Worm (Caenorhabditis elegans) whole organism, young adult: Measurements from ENCODE around the gene F31F4.1.

Source experiments
- B0019.2 ChIP-seq: fragments of 200-800 bp; sonication (Bioruptor generic); conservative IDR thresholded peaks from 2 replicates; pipeline ENCODE4 v1.3.6; 2022; ENCODE audit warnings: missing genetic modification reagents, missing genetic modification characterization, missing compliant biosample characterization
- B0035.1 ChIP-seq: sonication (generic microtip); optimal IDR thresholded peaks from 2 replicates; lab custom pipeline; 2016; ENCODE audit warnings: missing genetic modification characterization, mild to moderate bottlenecking, missing compliant biosample characterization, missing genotype, missing genetic modification reagents
- C17E4.6 ChIP-seq: fragments of 200-800 bp; sonication (Bioruptor generic); IDR thresholded peaks from 2 replicates; pipeline ENCODE4 v1.3.6; 2022; ENCODE audit warnings: missing genetic modification reagents, missing genetic modification characterization, missing compliant biosample characterization
- D2030.7 ChIP-seq: fragments of 200-800 bp; sonication (Bioruptor generic); IDR thresholded peaks from 2 replicates; pipeline ENCODE4 v1.3.6; 2022; ENCODE audit warnings: missing genetic modification reagents, missing genetic modification characterization, missing compliant biosample characterization
- F10E7.11 ChIP-seq: sonication (generic microtip); optimal IDR thresholded peaks from 2 replicates; lab custom pipeline; 2017; ENCODE audit warnings: mild to moderate bottlenecking, missing genetic modification characterization, moderate library complexity, missing compliant biosample characterization
- F23B12.7 ChIP-seq: sonication (generic microtip); optimal IDR thresholded peaks from 2 replicates; lab custom pipeline; 2017; ENCODE audit warnings: missing genetic modification characterization, mild to moderate bottlenecking, missing compliant biosample characterization, antibody characterized with exemption, moderate library complexity; ENCODE audit not compliant: insufficient read depth
- F33H1.4 ChIP-seq: fragments of 200-800 bp; sonication (Bioruptor generic); IDR thresholded peaks from 2 replicates; pipeline ENCODE4 v1.3.6; 2022; ENCODE audit warnings: missing genetic modification reagents, missing genetic modification characterization, missing compliant biosample characterization
- F37B4.10 ChIP-seq: fragments of 200-800 bp; sonication (Bioruptor generic); IDR thresholded peaks from 2 replicates; pipeline ENCODE4 v1.3.6; 2022; ENCODE audit warnings: missing genetic modification characterization, missing compliant biosample characterization
- F52B5.7 ChIP-seq: sonication (generic microtip); optimal IDR thresholded peaks from 2 replicates; lab custom pipeline; 2016; ENCODE audit warnings: mild to moderate bottlenecking, missing genetic modification characterization, missing compliant biosample characterization
- F57C9.4 ChIP-seq: sonication (generic microtip); optimal IDR thresholded peaks from 2 replicates; lab custom pipeline; 2017; ENCODE audit warnings: mild to moderate bottlenecking, missing genetic modification characterization, missing compliant biosample characterization
- K11D2.4 ChIP-seq: fragments of 200-800 bp; sonication (Bioruptor generic); IDR thresholded peaks from 2 replicates; pipeline ENCODE4 v1.3.6; 2022; ENCODE audit warnings: missing genetic modification reagents, missing genetic modification characterization, missing compliant biosample characterization
- T07F8.4 ChIP-seq: sonication (generic microtip); optimal IDR thresholded peaks from 2 replicates; lab custom pipeline; 2016; ENCODE audit warnings: mild to moderate bottlenecking, missing genetic modification characterization, moderate library complexity, missing compliant biosample characterization
- Y53G8AR.9 ChIP-seq: fragments of 200-800 bp; sonication (Bioruptor generic); conservative IDR thresholded peaks from 2 replicates; pipeline ENCODE4 v1.3.6; 2022; ENCODE audit warnings: missing genetic modification reagents, missing genetic modification characterization, missing compliant biosample characterization
- Y67H2A.10 ChIP-seq: fragments of 200-800 bp; sonication (Bioruptor generic); conservative IDR thresholded peaks from 2 replicates; pipeline ENCODE4 v1.3.6; 2022; ENCODE audit warnings: missing genetic modification reagents, missing genetic modification characterization, missing compliant biosample characterization
- akir-1 ChIP-seq: fragments of 200-800 bp; sonication (Bioruptor generic); optimal IDR thresholded peaks from 2 replicates; lab custom pipeline; 2018; ENCODE audit warnings: mild to moderate bottlenecking, missing genetic modification characterization, moderate library complexity, missing compliant biosample characterization
- ama-1 ChIP-seq, 3 experiments: fragments of 150-350 bp in 1 of 3; sonication (generic microtip) in 2 of 3; optimal IDR thresholded peaks; 2 replicates each; lab custom pipeline; 2014 to 2018; ENCODE audit warnings: missing biosample characterization in 2 of 3, missing genetic modification characterization in 2 of 3, missing genetic modification reagents in 2 of 3
- aptf-2 ChIP-seq: fragments of 200-800 bp; sonication (Bioruptor generic); conservative IDR thresholded peaks from 2 replicates; pipeline ENCODE4 v1.3.6; 2022; ENCODE audit warnings: missing genetic modification reagents, missing genetic modification characterization, missing compliant biosample characterization
- attf-5 ChIP-seq: fragments of 200-800 bp; sonication (Bioruptor generic); optimal IDR thresholded peaks from 2 replicates; lab custom pipeline; 2018; ENCODE audit warnings: mild to moderate bottlenecking, missing genetic modification characterization, missing compliant biosample characterization
- bed-1 ChIP-seq: fragments of 200-800 bp; sonication (Bioruptor generic); IDR thresholded peaks from 2 replicates; pipeline ENCODE4 v1.3.6; 2022; ENCODE audit warnings: missing genetic modification reagents, missing genetic modification characterization, missing compliant biosample characterization
- ceh-91 ChIP-seq: fragments of 200-800 bp; sonication (Bioruptor generic); IDR thresholded peaks from 2 replicates; pipeline ENCODE4 v1.3.6; 2022; ENCODE audit warnings: missing genetic modification reagents, missing genetic modification characterization, missing compliant biosample characterization
- die-1 ChIP-seq: sonication (generic microtip); optimal IDR thresholded peaks from 2 replicates; lab custom pipeline; 2016; ENCODE audit warnings: missing genotype, mild to moderate bottlenecking, missing genetic modification characterization, missing compliant biosample characterization
- dpff-1 ChIP-seq: sonication (generic microtip); optimal IDR thresholded peaks from 2 replicates; lab custom pipeline; 2017; ENCODE audit warnings: mild to moderate bottlenecking, missing genetic modification characterization, missing compliant biosample characterization
- dpl-1 ChIP-seq: fragments of 150-350 bp; optimal IDR thresholded peaks from 2 replicates; lab custom pipeline; 2014; ENCODE audit warnings: missing biosample characterization, missing genetic modification reagents, missing genetic modification characterization
- egrh-3 ChIP-seq: fragments of 200-800 bp; sonication (Bioruptor generic); IDR thresholded peaks from 2 replicates; pipeline ENCODE4 v1.3.6; 2022; ENCODE audit warnings: missing genetic modification reagents, missing genetic modification characterization, missing compliant biosample characterization
- gei-17 ChIP-seq: fragments of 200-800 bp; sonication (Bioruptor generic); optimal IDR thresholded peaks from 2 replicates; lab custom pipeline; 2018; ENCODE audit warnings: mild to moderate bottlenecking, missing genetic modification characterization, missing compliant biosample characterization
- hlh-12 ChIP-seq: sonication (generic microtip); optimal IDR thresholded peaks from 2 replicates; lab custom pipeline; 2016; ENCODE audit warnings: missing genetic modification characterization, missing compliant biosample characterization
- hmg-1.2 ChIP-seq: fragments of 200-800 bp; sonication (Bioruptor generic); IDR thresholded peaks from 2 replicates; pipeline ENCODE4 v1.3.6; 2022; ENCODE audit warnings: missing genetic modification reagents, missing genetic modification characterization, missing compliant biosample characterization
- hmg-20 ChIP-seq: fragments of 200-800 bp; sonication (Bioruptor generic); IDR thresholded peaks from 2 replicates; pipeline ENCODE4 v1.3.6; 2022; ENCODE audit warnings: missing genetic modification reagents, missing genetic modification characterization, missing compliant biosample characterization
- lag-1 ChIP-seq: fragments of 200-800 bp; sonication (Bioruptor generic); IDR thresholded peaks from 2 replicates; pipeline ENCODE4 v1.3.6; 2022; ENCODE audit warnings: missing genetic modification reagents, missing genetic modification characterization, missing compliant biosample characterization
- lin-26 ChIP-seq: fragments of 200-800 bp; sonication (Bioruptor generic); IDR thresholded peaks from 2 replicates; pipeline ENCODE4 v1.3.6; 2022; ENCODE audit warnings: missing genetic modification reagents, missing genetic modification characterization, missing compliant biosample characterization
- lir-1 ChIP-seq: fragments of 200-800 bp; sonication (Bioruptor generic); conservative IDR thresholded peaks from 2 replicates; pipeline ENCODE4 v1.3.6; 2022; ENCODE audit warnings: missing genetic modification reagents, missing genetic modification characterization, missing compliant biosample characterization
- lsl-1 ChIP-seq: fragments of 200-800 bp; sonication (Bioruptor generic); optimal IDR thresholded peaks from 2 replicates; lab custom pipeline; 2018; ENCODE audit warnings: mild to moderate bottlenecking, missing genetic modification characterization, moderate library complexity, missing compliant biosample characterization
- mel-28 ChIP-seq: sonication (generic microtip); optimal IDR thresholded peaks from 2 replicates; lab custom pipeline; 2016; ENCODE audit warnings: borderline replicate concordance, mild to moderate bottlenecking, missing genetic modification characterization, missing compliant biosample characterization
- mes-4 ChIP-seq: sonication (generic microtip); optimal IDR thresholded peaks from 2 replicates; lab custom pipeline; 2016; ENCODE audit warnings: missing genotype, missing genetic modification characterization, missing compliant biosample characterization
- nfya-1 ChIP-seq: sonication (generic microtip); optimal IDR thresholded peaks from 2 replicates; lab custom pipeline; 2017; ENCODE audit warnings: antibody characterized with exemption, missing compliant biosample characterization, missing genetic modification characterization, borderline replicate concordance; ENCODE audit not compliant: insufficient read depth
- nhr-80 ChIP-seq: sonication (generic microtip); optimal IDR thresholded peaks from 2 replicates; lab custom pipeline; 2016; ENCODE audit warnings: missing genetic modification characterization, missing compliant biosample characterization
- pbrm-1 ChIP-seq: fragments of 200-800 bp; sonication (Bioruptor generic); IDR thresholded peaks from 2 replicates; pipeline ENCODE4 v1.3.6; 2022; ENCODE audit warnings: missing genetic modification reagents, missing genetic modification characterization, missing compliant biosample characterization
- sdz-38 ChIP-seq: sonication (generic microtip); optimal IDR thresholded peaks from 2 replicates; lab custom pipeline; 2016; ENCODE audit warnings: missing genotype, missing genetic modification characterization, missing compliant biosample characterization
- snpc-4 ChIP-seq, 5 experiments: fragments of 150-350 bp in 1 of 5; sonication (generic microtip) in 4 of 5; optimal IDR thresholded peaks; 2 replicates each; lab custom pipeline; 2014 to 2018; ENCODE audit warnings: missing genetic modification characterization in 5 of 5, missing biosample characterization in 3 of 5, antibody characterized with exemption in 2 of 5, mild to moderate bottlenecking in 2 of 5, missing compliant biosample characterization in 2 of 5, missing genotype in 2 of 5, moderate library complexity in 2 of 5, missing genetic modification reagents in 1 of 5
- sptf-2 ChIP-seq: fragments of 200-800 bp; sonication (Bioruptor generic); optimal IDR thresholded peaks from 2 replicates; lab custom pipeline; 2018; ENCODE audit warnings: mild to moderate bottlenecking, missing genetic modification characterization, missing compliant biosample characterization
- tbp1 ChIP-seq: fragments of 200-800 bp; sonication (Bioruptor generic); optimal IDR thresholded peaks from 2 replicates; lab custom pipeline; 2018; ENCODE audit warnings: mild to moderate bottlenecking, missing genetic modification characterization, missing compliant biosample characterization
- tbx-9 ChIP-seq: sonication (generic microtip); optimal IDR thresholded peaks from 2 replicates; lab custom pipeline; 2016; ENCODE audit warnings: borderline replicate concordance, missing genetic modification characterization, inconsistent platforms, missing compliant biosample characterization
- unc-130 ChIP-seq: sonication (generic microtip); optimal IDR thresholded peaks from 2 replicates; lab custom pipeline; 2016; ENCODE audit warnings: missing genetic modification reagents, missing genetic modification characterization, missing compliant biosample characterization
- unc-62 ChIP-seq: fragments of 150-350 bp; optimal IDR thresholded peaks from 2 replicates; lab custom pipeline; 2014; ENCODE audit warnings: missing biosample characterization, missing genetic modification reagents, missing genetic modification characterization
- xnd-1 ChIP-seq: sonication (generic microtip); optimal IDR thresholded peaks from 2 replicates; lab custom pipeline; 2016; ENCODE audit warnings: missing genotype, missing genetic modification reagents, missing genetic modification characterization, missing compliant biosample characterization
- ztf-28 ChIP-seq: fragments of 200-800 bp; sonication (Bioruptor generic); IDR thresholded peaks from 2 replicates; pipeline ENCODE4 v1.3.6; 2022; ENCODE audit warnings: missing genetic modification reagents, missing genetic modification characterization, missing compliant biosample characterization

The F31F4.1 gene

ce11 chrV:727484-728351 is 43.9 kb downstream of the F31F4.1 start, which contains the start of the genes icl-1 and srh-2:
icl-1 (minus strand) TSS chrV:728004.
srh-2 (plus strand) TSS chrV:728301.
- no peak for TF ChIP-seq hlh-12 (tag; lab: Kevin White, UChicago)
- TF ChIP-seq lag-1 (GFP tag; lab: Robert Waterston, UW): 0 out of 2 replicates have a peak, but pooled peaks have one; percentile 45
- TF ChIP-seq ceh-91 (GFP tag; lab: Robert Waterston, UW): no peak
- TF ChIP-seq egrh-3 (GFP tag; lab: Robert Waterston, UW): no peak; the same call in 1 of the 2 replicates
- TF ChIP-seq hmg-20 (GFP tag; lab: Robert Waterston, UW): no peak
- TF ChIP-seq unc-130: no peak
- no peak for TF ChIP-seq Y67H2A.10 (GFP tag; lab: Robert Waterston, UW)
- peak; percentile 87 for TF ChIP-seq Y53G8AR.9 (GFP tag; lab: Robert Waterston, UW)
- no peak for TF ChIP-seq xnd-1 (tag; lab: Kevin White, UChicago)
- peak; percentile 37; the same call in 1 of the 2 replicates for TF ChIP-seq hmg-1.2 (GFP tag; lab: Robert Waterston, UW)
- peak; percentile 35 for TF ChIP-seq gei-17
- TF ChIP-seq tbx-9 (tag; lab: Kevin White, UChicago): no peak
- TF ChIP-seq attf-5 (GFP tag; lab: Kevin White, UChicago): no peak
- no peak for TF ChIP-seq mes-4 (tag; lab: Kevin White, UChicago)
- peak; percentile 97 for TF ChIP-seq ama-1 (optimal IDR thresholded peaks at IDR 0.05; lab: Kevin White, UChicago)
- no peak for TF ChIP-seq ama-1 (GFP tag; optimal IDR thresholded peaks at IDR 0.05; lab: Kevin White, UChicago)
- no peak for TF ChIP-seq die-1 (tag; lab: Kevin White, UChicago)
- no peak for TF ChIP-seq F37B4.10
- no peak for TF ChIP-seq aptf-2 (GFP tag; lab: Robert Waterston, UW)
- 0 out of 2 replicates have a peak, but pooled peaks have one; percentile 12 for TF ChIP-seq lir-1 (GFP tag; lab: Robert Waterston, UW)
- TF ChIP-seq C17E4.6 (GFP tag; lab: Robert Waterston, UW): no peak
- TF ChIP-seq akir-1 (GFP tag; lab: Kevin White, UChicago): no peak
- no peak for TF ChIP-seq bed-1 (GFP tag; lab: Robert Waterston, UW)
- 0 out of 2 replicates have a peak, but pooled peaks have one; percentile 3 for TF ChIP-seq B0019.2
- TF ChIP-seq unc-62: no peak
- TF ChIP-seq T07F8.4 (tag; lab: Kevin White, UChicago): no peak
- TF ChIP-seq sptf-2 (GFP tag; lab: Kevin White, UChicago): peak; percentile 64
- no peak for TF ChIP-seq snpc-4 (GFP tag; optimal IDR thresholded peaks at IDR 0.05; lab: Kevin White, UChicago)
- TF ChIP-seq snpc-4 (tag; optimal IDR thresholded peaks at IDR 0.05; lab: Kevin White, UChicago): no peak
- TF ChIP-seq mel-28: no peak
- TF ChIP-seq ztf-28 (GFP tag; lab: Robert Waterston, UW): 0 out of 2 replicates have a peak, but pooled peaks have one; percentile 46
- no peak for TF ChIP-seq dpl-1 (GFP tag; lab: Kevin White, UChicago)
- no peak for TF ChIP-seq F10E7.11 (tag; lab: Kevin White, UChicago)
- TF ChIP-seq tbp1 (GFP tag; lab: Kevin White, UChicago): peak; percentile 10
- TF ChIP-seq sdz-38: no peak
- TF ChIP-seq F52B5.7 (tag; lab: Kevin White, UChicago): peak; percentile 83
- peak; percentile 68 for TF ChIP-seq dpff-1 (tag; lab: Kevin White, UChicago)
- peak; percentile 39 for TF ChIP-seq B0035.1 (tag; lab: Kevin White, UChicago)
- TF ChIP-seq F23B12.7 (tag; lab: Kevin White, UChicago): no peak
- no peak for TF ChIP-seq F57C9.4
- TF ChIP-seq nhr-80: peak; percentile 13
- TF ChIP-seq pbrm-1 (GFP tag; lab: Robert Waterston, UW): 0 out of 2 replicates have a peak, but pooled peaks have one; percentile 26
- no peak for TF ChIP-seq nfya-1 (tag; lab: Kevin White, UChicago)
- TF ChIP-seq lsl-1 (GFP tag; lab: Kevin White, UChicago): no peak
- no peak for TF ChIP-seq D2030.7 (GFP tag; lab: Robert Waterston, UW)
- peak; percentile 73 for TF ChIP-seq K11D2.4 (GFP tag; lab: Robert Waterston, UW)
- peak; percentile 85 for TF ChIP-seq lin-26 (GFP tag; lab: Robert Waterston, UW)
- TF ChIP-seq F33H1.4 (GFP tag; lab: Robert Waterston, UW): no peak
